Fruit fly (Drosophila melanogaster) whole organism, prepupa: ENCODE measurements around the gene CG32379.

Experiments
- Blimp-1 ChIP-seq: fragments of 200-800 bp; sonication (Bioruptor generic); optimal IDR thresholded peaks from 3 replicates; lab custom pipeline; 2017; ENCODE audit warnings: missing biosample characterization, missing genetic modification characterization, mild to moderate bottlenecking, moderate library complexity, missing genetic modification reagents
- CG34406 ChIP-seq: fragments of 200-800 bp; sonication (Bioruptor generic); optimal IDR thresholded peaks from 3 replicates; lab custom pipeline; 2016; ENCODE audit warnings: missing biosample characterization, missing genetic modification characterization
- CG3919 ChIP-seq: fragments of 200-800 bp; sonication (Bioruptor generic); optimal IDR thresholded peaks from 3 replicates; lab custom pipeline; 2016; ENCODE audit warnings: missing biosample characterization, missing genetic modification characterization
- Hr39 ChIP-seq: fragments of 200-800 bp; sonication (Bioruptor generic); optimal IDR thresholded peaks from 2 replicates; lab custom pipeline; 2016; ENCODE audit warnings: missing biosample characterization, missing genetic modification characterization
- Met ChIP-seq: fragments of 200-800 bp; sonication (Bioruptor generic); optimal IDR thresholded peaks from 3 replicates; lab custom pipeline; 2016; ENCODE audit warnings: missing biosample characterization, missing genetic modification characterization
- Sox15 ChIP-seq: fragments of 200-800 bp; sonication (Bioruptor generic); optimal IDR thresholded peaks from 3 replicates; lab custom pipeline; 2016; ENCODE audit warnings: missing biosample characterization, missing genetic modification characterization
- acj6 ChIP-seq: fragments of 200-800 bp; sonication (Bioruptor generic); optimal IDR thresholded peaks from 3 replicates; lab custom pipeline; 2016; ENCODE audit warnings: missing biosample characterization, missing genetic modification characterization
- topi ChIP-seq: fragments of 200-800 bp; sonication (Bioruptor generic); optimal IDR thresholded peaks from 3 replicates; lab custom pipeline; 2016; ENCODE audit warnings: missing biosample characterization, missing genetic modification characterization

- TF ChIP-seq Blimp-1 (GFP tag; lab: Kevin White, UChicago): no peak
- no peak for TF ChIP-seq CG3919 (GFP tag; lab: Kevin White, UChicago)
- TF ChIP-seq Hr39 (GFP tag; lab: Kevin White, UChicago): no peak
- TF ChIP-seq Sox15 (GFP tag; lab: Kevin White, UChicago): no peak
- TF ChIP-seq Met (GFP tag; lab: Kevin White, UChicago): no peak
- no peak for TF ChIP-seq topi (GFP tag; lab: Kevin White, UChicago)
- TF ChIP-seq acj6 (GFP tag; lab: Kevin White, UChicago): no peak
- no peak for TF ChIP-seq CG34406 (GFP tag; lab: Kevin White, UChicago)
Measured at dm6 chr3L:7349311-7349710, 46.8 kb upstream of the CG32379 start.
